Fruit fly (Drosophila melanogaster): ENCODE results near the gene RfC38.
A peak's percentile ranks its signal among the peaks of the same experiment; 100 is the strongest.

The RfC38 gene

DNA sequence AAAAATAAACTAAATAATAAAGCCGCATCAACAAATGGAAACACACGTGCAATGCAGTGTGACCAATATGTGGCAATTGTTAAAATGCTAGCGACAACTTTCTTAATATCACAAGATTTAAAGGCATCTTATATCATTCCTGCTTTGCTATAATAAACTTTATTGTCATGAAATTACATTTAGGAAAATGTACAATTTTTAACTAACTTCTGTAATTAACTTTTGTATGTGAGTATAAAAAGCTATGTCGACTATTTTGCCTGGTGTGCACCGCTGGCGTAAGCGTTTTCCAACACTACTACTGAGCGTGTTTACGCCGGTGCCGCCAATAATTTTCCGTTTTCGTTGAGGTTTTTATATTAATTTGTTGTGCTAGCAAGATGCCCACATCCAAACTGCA lies 6.9 kb downstream of the RfC38 start, which contains the start of the genes Csl4 and Nup160 (continued):
- TF ChIP-seq Eip74EF (GFP tag; optimal IDR thresholded peaks at IDR 0.05) (no peak), CG12155 (GFP tag; optimal IDR thresholded peaks at IDR 0.05) (peak; percentile 75), CG17568 (GFP tag; optimal IDR thresholded peaks at IDR 0.05) (no peak), CG33557 (GFP tag; optimal IDR thresholded peaks at IDR 0.05) (peak; percentile 37), CG4282 (GFP tag; optimal IDR thresholded peaks at IDR 0.05) (peak; percentile 55), prd (optimal IDR thresholded peaks at IDR 0.05) (no peak), prd (GFP tag; IDR thresholded peaks at IDR 0.05) (peak; percentile 86), tx (GFP tag; optimal IDR thresholded peaks at IDR 0.05) (peak; percentile 83), lmd (GFP tag; IDR thresholded peaks at IDR 0.05) (peak; percentile 70), Six4 (GFP tag; optimal IDR thresholded peaks at IDR 0.05) (peak; percentile 57), CG6854 (GFP tag; optimal IDR thresholded peaks at IDR 0.05) (no peak), jumu (GFP tag; optimal IDR thresholded peaks at IDR 0.05) (peak; percentile 87), Doc2 (GFP tag; IDR thresholded peaks at IDR 0.05) (no peak), Sox102F (GFP tag; optimal IDR thresholded peaks at IDR 0.05) (no peak), abd-A (tag; optimal IDR thresholded peaks at IDR 0.05) (no peak), BEAF-32 (GFP tag; optimal IDR thresholded peaks at IDR 0.05) (peak; percentile 44), tll (GFP tag; optimal IDR thresholded peaks at IDR 0.05) (no peak), CG7987 (GFP tag; optimal IDR thresholded peaks at IDR 0.05) (peak; percentile 52), CG7786 (GFP tag; optimal IDR thresholded peaks at IDR 0.05) (peak; percentile 88), Blimp-1 (GFP tag; optimal IDR thresholded peaks at IDR 0.05) (no peak), dmrt99B (tag; optimal IDR thresholded peaks at IDR 0.05) (no peak), PHDP (tag; optimal IDR thresholded peaks at IDR 0.05) (peak; percentile 75), CG15073 (GFP tag; optimal IDR thresholded peaks at IDR 0.05) (no peak), Gsc (GFP tag; IDR thresholded peaks at IDR 0.05) (no peak), so (GFP tag; IDR thresholded peaks at IDR 0.05) (peak; percentile 47; the same call in 2 of the 3 replicates), Meics (GFP tag; optimal IDR thresholded peaks at IDR 0.05) (peak; percentile 61), gce (GFP tag; IDR thresholded peaks at IDR 0.05) (no peak), CG17328 (GFP tag; IDR thresholded peaks at IDR 0.05) (peak; percentile 78), CG10431 (GFP tag; optimal IDR thresholded peaks at IDR 0.05) (peak; percentile 10), CG8765 (GFP tag; IDR thresholded peaks at IDR 0.05) (peak; percentile 30; the same call in 1 of the 2 replicates), B-H2 (GFP tag; optimal IDR thresholded peaks at IDR 0.05) (peak; percentile 76), lov (optimal IDR thresholded peaks at IDR 0.05) (no peak), lov (GFP tag; IDR thresholded peaks at IDR 0.05) (no peak), br (optimal IDR thresholded peaks at IDR 0.05) (no peak), CG34376 (GFP tag; optimal IDR thresholded peaks at IDR 0.05) (peak; percentile 48), jigr1 (GFP tag; IDR thresholded peaks at IDR 0.05) (no peak), hth (optimal IDR thresholded peaks at IDR 0.05) (no peak), sens (GFP tag) (peak; percentile 98), CG12299 (tag; optimal IDR thresholded peaks at IDR 0.05) (peak; percentile 52), gt (GFP tag; IDR thresholded peaks at IDR 0.05) (no peak), Drgx (GFP tag; IDR thresholded peaks at IDR 0.05) (peak; percentile 71), CG7372 (GFP tag; IDR thresholded peaks at IDR 0.05) (peak; percentile 65), stwl (tag; optimal IDR thresholded peaks at IDR 0.05) (peak; percentile 79), CG12942 (GFP tag; optimal IDR thresholded peaks at IDR 0.05) (peak; percentile 69), MESR4 (GFP tag; optimal IDR thresholded peaks at IDR 0.05) (peak; percentile 18), TFAM (GFP tag; optimal IDR thresholded peaks at IDR 0.05) (no peak), CG9932 (GFP tag; IDR thresholded peaks at IDR 0.05) (peak; percentile 83), CG1647 (GFP tag; optimal IDR thresholded peaks at IDR 0.05) (peak; percentile 83), stc (GFP tag; IDR thresholded peaks at IDR 0.05) (peak; percentile 57), Lhr (GFP tag; optimal IDR thresholded peaks at IDR 0.05) (peak; percentile 25), ewg (GFP tag; optimal IDR thresholded peaks at IDR 0.05) (peak; percentile 64), unc-4 (GFP tag; IDR thresholded peaks at IDR 0.05; ENCODE audit: partially characterized antibody) (0 out of 2 replicates have a peak, but pooled peaks have one; percentile 29)
